Fruit fly (Drosophila melanogaster): Measurements from ENCODE around the gene CG11816.

CG11816 gene

DNA sequence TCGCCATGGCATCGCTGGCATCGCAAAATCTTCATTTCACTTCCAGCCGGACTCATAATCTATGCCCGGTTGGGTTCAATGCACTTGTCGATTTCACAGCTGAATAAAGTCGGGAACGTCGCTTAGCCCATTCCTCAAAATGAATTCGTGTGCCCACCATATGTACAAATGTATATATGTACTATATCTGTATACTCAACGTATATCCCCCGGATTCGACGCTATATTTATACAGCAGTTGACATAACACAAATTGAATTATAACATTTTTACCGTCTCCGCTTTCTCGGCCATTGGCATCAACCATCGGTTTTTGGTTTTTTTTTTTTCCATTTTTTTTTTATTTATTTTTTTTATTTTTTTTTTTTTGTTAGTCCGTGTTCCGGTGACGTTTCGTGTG, 14.7 kb upstream of the CG11816 start:
- no peak for TF ChIP-seq stc (GFP tag; IDR thresholded peaks at IDR 0.05)
- peak; percentile 0 for TF ChIP-seq CG4424 (GFP tag; optimal IDR thresholded peaks at IDR 0.05)
- TF ChIP-seq CG16863 (GFP tag; optimal IDR thresholded peaks at IDR 0.05) = no peak
- TF ChIP-seq PHDP (tag; optimal IDR thresholded peaks at IDR 0.05) = peak; percentile 17
- TF ChIP-seq CG2120 (GFP tag; optimal IDR thresholded peaks at IDR 0.05) = peak; percentile 10
- no peak for TF ChIP-seq fru (optimal IDR thresholded peaks at IDR 0.05)
- peak; percentile 52 for TF ChIP-seq Hmr (GFP tag; optimal IDR thresholded peaks at IDR 0.05)
- no peak for TF ChIP-seq ken (GFP tag; IDR thresholded peaks at IDR 0.05)
- TF ChIP-seq pan (optimal IDR thresholded peaks at IDR 0.05) = no peak
- no peak for TF ChIP-seq pan (GFP tag; optimal IDR thresholded peaks at IDR 0.05 in 1 of 2, IDR thresholded peaks at IDR 0.05 in 1 of 2)
- no peak for TF ChIP-seq dimm (GFP tag; IDR thresholded peaks at IDR 0.05)
- 0 out of 2 replicates have a peak, but pooled peaks have one; percentile 25 for TF ChIP-seq sob (GFP tag; IDR thresholded peaks at IDR 0.05)
- TF ChIP-seq otp (GFP tag; IDR thresholded peaks at IDR 0.05) = no peak; the same call in 2 of the 3 replicates
- TF ChIP-seq nerfin-1 (tag; optimal IDR thresholded peaks at IDR 0.05) = no peak
- peak; percentile 44 for TF ChIP-seq CG10543 (GFP tag; optimal IDR thresholded peaks at IDR 0.05)
- TF ChIP-seq hbn (GFP tag; IDR thresholded peaks at IDR 0.05; ENCODE audit: partially characterized antibody) = no peak
- no peak for TF ChIP-seq tll (GFP tag; optimal IDR thresholded peaks at IDR 0.05)
- TF ChIP-seq gcm2 (GFP tag; optimal IDR thresholded peaks at IDR 0.05) = no peak
- TF ChIP-seq Opbp (GFP tag; IDR thresholded peaks at IDR 0.05; ENCODE audit: partially characterized antibody) = no peak
- no peak for TF ChIP-seq sug (tag; optimal IDR thresholded peaks at IDR 0.05)
- no peak for TF ChIP-seq CG10979 (tag; optimal IDR thresholded peaks at IDR 0.05)
- peak; percentile 5 for TF ChIP-seq CG7987 (GFP tag; optimal IDR thresholded peaks at IDR 0.05)
- peak; percentile 70 for TF ChIP-seq ATbp (GFP tag; optimal IDR thresholded peaks at IDR 0.05)
- no peak for TF ChIP-seq CG12104 (GFP tag; optimal IDR thresholded peaks at IDR 0.05)
- TF ChIP-seq TFAM (GFP tag; optimal IDR thresholded peaks at IDR 0.05) = no peak
- peak; percentile 56 for TF ChIP-seq lab (GFP tag; optimal IDR thresholded peaks at IDR 0.05)
- TF ChIP-seq NC2α (GFP tag; optimal IDR thresholded peaks at IDR 0.05) = no peak
- TF ChIP-seq kni (GFP tag; optimal IDR thresholded peaks at IDR 0.05) = peak; percentile 45
- no peak for TF ChIP-seq Hr3 (GFP tag; optimal IDR thresholded peaks at IDR 0.05)
- TF ChIP-seq CG12769 (tag; optimal IDR thresholded peaks at IDR 0.05) = peak; percentile 48
- 0 out of 2 replicates have a peak, but pooled peaks have one; percentile 13 for TF ChIP-seq CG5953 (GFP tag; IDR thresholded peaks at IDR 0.05)
- peak; percentile 0 for TF ChIP-seq CG3407 (GFP tag; optimal IDR thresholded peaks at IDR 0.05)
- peak; percentile 29 for TF ChIP-seq Fer3 (tag; optimal IDR thresholded peaks at IDR 0.05)
- TF ChIP-seq CG7928 (GFP tag; optimal IDR thresholded peaks at IDR 0.05) = no peak
- TF ChIP-seq Dll (GFP tag; IDR thresholded peaks at IDR 0.05; ENCODE audit: partially characterized antibody) = no peak
- TF ChIP-seq odd (GFP tag; optimal IDR thresholded peaks at IDR 0.05) = peak; percentile 7
- peak; percentile 30 for TF ChIP-seq wek (GFP tag; optimal IDR thresholded peaks at IDR 0.05)
- peak; percentile 1 for TF ChIP-seq Bdp1 (GFP tag; optimal IDR thresholded peaks at IDR 0.05)
- no peak for TF ChIP-seq ttk (GFP tag; IDR thresholded peaks at IDR 0.05)
- TF ChIP-seq kay (GFP tag; optimal IDR thresholded peaks at IDR 0.05) = no peak
- no peak for TF ChIP-seq CG10565 (GFP tag; optimal IDR thresholded peaks at IDR 0.05)
- TF ChIP-seq CG4328 (GFP tag; optimal IDR thresholded peaks at IDR 0.05) = peak; percentile 39
- TF ChIP-seq CG10209 (GFP tag; optimal IDR thresholded peaks at IDR 0.05) = peak; percentile 21
- TF ChIP-seq CG2875 (GFP tag; optimal IDR thresholded peaks at IDR 0.05) = no peak
- no peak for TF ChIP-seq CG17186 (GFP tag; optimal IDR thresholded peaks at IDR 0.05)
- TF ChIP-seq CG18764 (GFP tag; optimal IDR thresholded peaks at IDR 0.05) = no peak
- no peak for TF ChIP-seq Atf6 (GFP tag; IDR thresholded peaks at IDR 0.05)
- peak; percentile 20 for TF ChIP-seq sqz (GFP tag; optimal IDR thresholded peaks at IDR 0.05)
- TF ChIP-seq fd3F (GFP tag; optimal IDR thresholded peaks at IDR 0.05) = peak; percentile 10
- peak in 1 of 2 experiments; percentile 37 for TF ChIP-seq Pdp1 (GFP tag; optimal IDR thresholded peaks at IDR 0.05)

Measured in whole organism, embryonic.